Worm (Caenorhabditis elegans) whole organism, L4 larva: ENCODE data around the gene npr-17.
A peak's percentile ranks its signal among the peaks of the same experiment; 100 is the strongest.

Source experiments
- D1046.2 ChIP-seq: fragments of 200-800 bp; sonication (Bioruptor generic); IDR thresholded peaks from 2 replicates; pipeline ENCODE4 v1.3.6; 2022; ENCODE audit warnings: missing genetic modification characterization, missing compliant biosample characterization
- R02D3.7 ChIP-seq: fragments of 150-350 bp; sonication (generic microtip); optimal IDR thresholded peaks from 3 replicates; lab custom pipeline; 2014; ENCODE audit warnings: missing biosample characterization, missing genetic modification characterization
- T20F7.1 ChIP-seq: fragments of 200-800 bp; sonication (Bioruptor generic); optimal IDR thresholded peaks from 2 replicates; lab custom pipeline; 2018; ENCODE audit warnings: mild to moderate bottlenecking, missing genetic modification characterization, missing compliant biosample characterization
- aha-1 ChIP-seq: fragments of 150-350 bp; peaks from one replicate; lab custom pipeline; 2014; ENCODE audit warnings: missing biosample characterization, missing genetic modification characterization
- ama-1 ChIP-seq: fragments of 150-350 bp; optimal IDR thresholded peaks from 2 replicates; lab custom pipeline; 2014; ENCODE audit warnings: inconsistent platforms, mixed read lengths
- arid-1 ChIP-seq: fragments of 200-800 bp; sonication (Bioruptor generic); conservative IDR thresholded peaks from 2 replicates; pipeline ENCODE4 v1.3.6; 2022; ENCODE audit warnings: missing genetic modification reagents, missing genetic modification characterization, missing compliant biosample characterization
- ceh-82 ChIP-seq: sonication (generic microtip); optimal IDR thresholded peaks from 2 replicates; lab custom pipeline; 2017; ENCODE audit warnings: missing biosample characterization, missing genetic modification characterization
- cey-2 ChIP-seq: sonication (generic microtip); optimal IDR thresholded peaks from 3 replicates; lab custom pipeline; 2017; ENCODE audit warnings: missing genetic modification characterization, mild to moderate bottlenecking, missing compliant biosample characterization, antibody characterized with exemption, borderline replicate concordance; ENCODE audit not compliant: insufficient read depth
- daf-16 ChIP-seq, 3 experiments: sonication (generic microtip); optimal IDR thresholded peaks; 2 replicates each; lab custom pipeline; 2016 to 2017; ENCODE audit warnings: missing genetic modification characterization in 3 of 3, missing genetic modification reagents in 3 of 3, mild to moderate bottlenecking in 2 of 3, missing compliant biosample characterization in 2 of 3, missing biosample characterization in 1 of 3, moderate library complexity in 1 of 3
- daf-8 ChIP-seq: fragments of 200-800 bp; sonication (Bioruptor generic); IDR thresholded peaks from 2 replicates; pipeline ENCODE4 v1.3.6; 2022; ENCODE audit warnings: missing genetic modification characterization, missing compliant biosample characterization
- dmd-6 ChIP-seq: fragments of 200-800 bp; sonication (Bioruptor generic); IDR thresholded peaks from 2 replicates; pipeline ENCODE4 v1.3.6; 2022; ENCODE audit warnings: missing genetic modification reagents, missing genetic modification characterization, missing compliant biosample characterization
- dpl-1 ChIP-seq: fragments of 150-350 bp; optimal IDR thresholded peaks from 2 replicates; lab custom pipeline; 2014; ENCODE audit warnings: missing biosample characterization, missing genetic modification reagents, missing genetic modification characterization
- duxl-1 ChIP-seq: sonication (generic microtip); optimal IDR thresholded peaks from 2 replicates; lab custom pipeline; 2016; ENCODE audit warnings: mild to moderate bottlenecking, missing genetic modification characterization, moderate library complexity, missing compliant biosample characterization; ENCODE audit not compliant: poor library complexity
- lin-15B ChIP-seq: fragments of 150-350 bp; sonication (generic microtip); optimal IDR thresholded peaks from 3 replicates; lab custom pipeline; 2014; ENCODE audit warnings: missing biosample characterization, missing genetic modification characterization
- lin-38 ChIP-seq: fragments of 200-800 bp; sonication (Bioruptor generic); IDR thresholded peaks from 2 replicates; pipeline ENCODE4 v1.3.6; 2022; ENCODE audit warnings: missing genetic modification reagents, missing genetic modification characterization, missing compliant biosample characterization
- lsy-2 ChIP-seq, 2 experiments: fragments of 150-350 bp in 1 of 2; sonication (generic microtip) in 1 of 2; optimal IDR thresholded peaks; 2 replicates each; lab custom pipeline; 2014 to 2017; ENCODE audit warnings: missing biosample characterization in 2 of 2, missing genetic modification characterization in 2 of 2
- mdt-29 ChIP-seq: fragments of 200-800 bp; sonication (Bioruptor generic); IDR thresholded peaks from 2 replicates; pipeline ENCODE4 v1.3.6; 2022; ENCODE audit warnings: missing genetic modification reagents, missing genetic modification characterization, missing compliant biosample characterization
- mep-1 ChIP-seq: fragments of 150-350 bp; sonication (generic microtip); optimal IDR thresholded peaks from 3 replicates; lab custom pipeline; 2014; ENCODE audit warnings: missing biosample characterization, missing genetic modification characterization
- nhr-41 ChIP-seq: fragments of 200-800 bp; sonication (Bioruptor generic); IDR thresholded peaks from 2 replicates; pipeline ENCODE4 v1.3.6; 2022; ENCODE audit warnings: missing genetic modification reagents, missing genetic modification characterization, missing compliant biosample characterization
- nhr-48 ChIP-seq: sonication (generic microtip); optimal IDR thresholded peaks from 2 replicates; lab custom pipeline; 2016; ENCODE audit warnings: mild to moderate bottlenecking, missing genetic modification characterization, missing compliant biosample characterization
- nhr-76 ChIP-seq: fragments of 150-350 bp; optimal IDR thresholded peaks from 2 replicates; lab custom pipeline; 2014; ENCODE audit warnings: missing biosample characterization, missing genetic modification characterization
- saeg-2 ChIP-seq: fragments of 200-800 bp; sonication (Bioruptor generic); IDR thresholded peaks from 2 replicates; pipeline ENCODE4 v1.3.6; 2022; ENCODE audit warnings: missing genetic modification reagents, missing genetic modification characterization, missing compliant biosample characterization
- unc-130 ChIP-seq: sonication (generic microtip); optimal IDR thresholded peaks from 2 replicates; lab custom pipeline; 2016; ENCODE audit warnings: missing genetic modification reagents, missing genetic modification characterization, missing compliant biosample characterization
- unc-39 ChIP-seq: sonication (generic microtip); optimal IDR thresholded peaks from 2 replicates; lab custom pipeline; 2017; ENCODE audit warnings: missing biosample characterization, missing genetic modification characterization
- unc-62 ChIP-seq, 3 experiments: fragments of 150-350 bp in 1 of 3; sonication (generic microtip); optimal IDR thresholded peaks in 2 of 3; peaks in 1 of 3; 1 replicate in 1 of 3; 2 replicates in 2 of 3; lab custom pipeline; 2014 to 2017; ENCODE audit warnings: missing biosample characterization in 3 of 3, missing genetic modification characterization in 3 of 3, missing genetic modification reagents in 3 of 3, missing genotype in 1 of 3
- zag-1 ChIP-seq: fragments of 150-350 bp; optimal IDR thresholded peaks from 2 replicates; lab custom pipeline; 2014; ENCODE audit warnings: missing biosample characterization, missing genetic modification characterization
- zfp-3 ChIP-seq: fragments of 200-800 bp; sonication (Bioruptor generic); conservative IDR thresholded peaks from 2 replicates; pipeline ENCODE4 v1.3.6; 2022; ENCODE audit warnings: missing genetic modification reagents, missing genetic modification characterization, missing compliant biosample characterization
- zip-2 ChIP-seq: fragments of 150-350 bp; optimal IDR thresholded peaks from 2 replicates; lab custom pipeline; 2014; ENCODE audit warnings: missing biosample characterization, missing genetic modification characterization
- ztf-11 ChIP-seq: fragments of 150-350 bp; optimal IDR thresholded peaks from 2 replicates; lab custom pipeline; 2014; ENCODE audit warnings: missing biosample characterization, missing genetic modification characterization
- ztf-7 ChIP-seq: fragments of 150-350 bp; optimal IDR thresholded peaks from 2 replicates; lab custom pipeline; 2014; ENCODE audit warnings: missing biosample characterization, missing genetic modification characterization

npr-17 gene

DNA sequence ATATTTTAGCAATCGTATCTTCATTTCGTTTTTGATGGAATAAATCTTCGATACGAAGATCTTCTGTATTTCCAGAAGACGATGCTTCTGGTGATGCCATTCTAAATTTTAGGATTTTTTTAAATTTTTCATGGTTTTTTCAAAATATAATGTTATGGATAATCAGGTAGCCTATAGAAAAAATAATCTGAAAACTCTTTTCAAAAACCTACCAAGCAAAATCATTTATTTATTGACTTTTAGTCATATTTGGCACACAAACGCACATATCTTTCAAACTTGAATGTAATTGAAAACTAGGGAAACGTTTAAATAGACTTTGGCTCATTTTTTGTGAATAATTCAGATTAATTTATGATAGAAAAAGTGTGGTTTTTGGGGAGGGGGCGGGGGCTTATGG is 20.2 kb upstream of the npr-17 start, which contains the start of gene F44B9.5:
F44B9.5 (minus strand) TSS at position 101 of the 400 bp plus-strand sequence.
- TF ChIP-seq aha-1 (peak; percentile 42), mep-1 (tag; lab: Kevin White, UChicago) (no peak)
- TF ChIP-seq, all 104 proteins: peak for 1

DNA sequence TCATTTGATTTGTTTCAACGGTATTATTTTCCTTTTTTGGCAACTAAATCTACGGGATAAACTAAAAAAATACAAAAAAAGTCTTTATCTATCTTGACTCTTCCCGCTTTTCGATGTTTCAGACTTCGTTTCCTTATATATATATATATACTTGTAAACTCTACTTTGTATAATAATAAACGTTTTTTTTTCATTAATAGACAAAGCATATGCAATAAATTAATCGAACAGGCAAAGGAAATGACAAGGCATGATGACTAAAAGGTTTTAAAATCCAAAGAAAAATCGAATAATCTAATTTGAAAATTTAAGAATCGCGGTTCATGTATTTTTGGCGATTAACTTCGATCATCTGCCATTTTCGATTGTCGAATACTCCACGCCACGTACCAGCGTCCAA is 17.3 kb upstream of the npr-17 start:
- no peak for TF ChIP-seq daf-16 (GFP tag; optimal IDR thresholded peaks at IDR 0.05; lab: Kevin White, UChicago)
- no peak for TF ChIP-seq daf-16 (tag; optimal IDR thresholded peaks at IDR 0.05; lab: Kevin White, UChicago)
- no peak for TF ChIP-seq daf-8 (GFP tag; lab: Robert Waterston, UW)
- no peak for TF ChIP-seq saeg-2 (GFP tag; lab: Robert Waterston, UW)
- no peak for TF ChIP-seq zfp-3 (GFP tag; lab: Robert Waterston, UW)
- TF ChIP-seq nhr-76 (tag; lab: Kevin White, UChicago) = no peak
- TF ChIP-seq unc-62 (GFP tag; optimal IDR thresholded peaks at IDR 0.05 in 1 of 2; lab: Kevin White, UChicago) = no peak
- no peak for TF ChIP-seq unc-62 (tag; optimal IDR thresholded peaks at IDR 0.05; lab: Kevin White, UChicago)
- TF ChIP-seq duxl-1 (tag; lab: Kevin White, UChicago) = no peak
- no peak for TF ChIP-seq nhr-48 (tag; lab: Kevin White, UChicago)
- no peak for TF ChIP-seq ztf-11 (tag; lab: Kevin White, UChicago)
- TF ChIP-seq mep-1 (tag; lab: Kevin White, UChicago) = no peak
- no peak for TF ChIP-seq lin-15B (tag; lab: Kevin White, UChicago)
- no peak for TF ChIP-seq mdt-29 (GFP tag; lab: Robert Waterston, UW)
- TF ChIP-seq ztf-7 (tag; lab: Kevin White, UChicago) = no peak
- TF ChIP-seq ama-1 = no peak
- TF ChIP-seq nhr-41 (GFP tag; lab: Robert Waterston, UW) = no peak
- TF ChIP-seq ceh-82 (tag; lab: Kevin White, UChicago) = no peak

DNA sequence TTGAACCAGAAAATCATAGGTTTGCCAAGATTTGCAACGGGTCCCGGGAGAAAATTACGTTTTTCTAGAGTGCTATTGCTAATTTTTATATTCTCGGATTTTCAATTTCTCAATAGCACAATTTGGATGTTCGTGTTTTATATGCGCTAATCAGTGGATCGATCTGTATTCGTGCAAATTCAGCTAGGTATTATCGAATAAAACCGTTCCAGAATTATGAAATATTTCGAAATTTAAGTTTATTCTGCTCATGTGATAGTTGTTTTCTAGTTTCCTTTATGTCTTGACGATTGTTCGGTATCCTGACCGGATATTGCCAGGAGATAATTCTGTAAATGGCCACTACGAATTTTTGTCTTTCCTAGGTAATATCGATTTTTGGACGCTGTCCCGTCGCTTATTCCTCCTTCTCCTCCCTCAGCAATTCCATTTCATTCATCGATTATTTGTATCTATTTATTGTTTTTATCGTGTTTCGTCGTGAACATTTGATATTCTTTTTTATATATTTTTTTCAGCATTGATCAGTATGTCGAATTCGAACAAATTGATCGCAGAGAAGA is 14.1 kb upstream of the npr-17 start, which contains the start of gene cit-1.2:
cit-1.2 (plus strand) TSS at position 513 of the 563 bp plus-strand sequence.
- TF ChIP-seq dmd-6 (GFP tag; lab: Robert Waterston, UW) = no peak
- peak; percentile 51 for TF ChIP-seq zip-2

DNA sequence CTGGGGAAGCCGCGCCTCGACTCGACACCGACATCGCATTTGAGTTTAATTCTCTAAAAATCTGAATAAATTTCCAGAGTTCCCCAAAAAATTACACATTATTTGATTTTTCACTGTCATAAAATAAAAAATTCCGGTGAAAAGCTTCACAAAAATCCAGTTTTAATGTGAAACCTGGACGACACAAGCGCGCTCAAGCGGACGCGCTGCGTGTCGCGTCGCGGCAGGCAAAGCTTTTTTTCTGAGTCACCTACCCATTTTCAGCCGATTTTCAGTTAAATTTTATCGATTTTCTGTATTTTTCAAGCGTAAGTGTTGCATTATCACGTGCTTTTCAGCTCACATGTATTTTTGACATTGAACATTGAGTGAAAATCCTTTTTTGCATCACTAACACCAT is 13.5 kb upstream of the npr-17 start, which contains the start of gene cit-1.1:
cit-1.1 (minus strand) TSS at position 53 of the 400 bp plus-strand sequence.
- TF ChIP-seq zip-2 (no peak), R02D3.7 (tag; lab: Kevin White, UChicago) (no peak), lin-38 (GFP tag; lab: Robert Waterston, UW) (peak; percentile 81), dpl-1 (GFP tag; lab: Kevin White, UChicago) (peak; percentile 37), aha-1 (peak; percentile 92), unc-130 (GFP tag; lab: Kevin White, UChicago) (no peak), lsy-2 (tag; optimal IDR thresholded peaks at IDR 0.05; lab: Kevin White, UChicago) (peak in 1 of 2 experiments; percentile 35), unc-39 (no peak)
- TF ChIP-seq, all 104 proteins: peak for 4

DNA sequence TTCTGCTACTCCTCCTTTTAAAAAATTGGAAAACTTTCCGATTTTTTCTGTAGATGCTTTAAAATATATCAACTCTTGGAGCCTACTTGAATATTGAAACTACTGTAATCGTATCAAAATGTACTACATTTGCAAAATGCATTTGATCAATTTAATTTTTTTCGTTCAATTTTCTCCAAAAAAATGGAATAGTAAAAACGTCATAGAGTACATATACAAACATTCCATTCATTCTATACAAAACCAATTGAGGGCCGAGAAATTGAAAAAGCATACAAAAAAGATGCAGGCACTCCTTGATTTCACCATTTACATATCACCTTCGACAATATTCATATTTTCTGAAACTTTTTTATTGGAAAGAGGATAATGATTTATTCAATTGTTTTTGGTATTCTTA is 7.8 kb upstream of the npr-17 start, which contains the start of gene C06G4.6:
C06G4.6 (plus strand) TSS at position 301 of the 400 bp plus-strand sequence.
- TF ChIP-seq aha-1 (peak; percentile 29), T20F7.1 (GFP tag; lab: Kevin White, UChicago) (no peak), zag-1 (tag; lab: Kevin White, UChicago) (no peak), cey-2 (no peak)
- TF ChIP-seq, all 104 proteins: peak for 1

ce11 chrIII:8001557-8001956 is 5.3 kb upstream of the npr-17 start:
- TF ChIP-seq aha-1 = peak; percentile 67
- TF ChIP-seq arid-1 (GFP tag; lab: Robert Waterston, UW) = no peak
- TF ChIP-seq D1046.2 (GFP tag; lab: Robert Waterston, UW) = no peak
